Fruit fly (Drosophila melanogaster): ENCODE data around the gene CG6985.

CG6985 gene

DNA sequence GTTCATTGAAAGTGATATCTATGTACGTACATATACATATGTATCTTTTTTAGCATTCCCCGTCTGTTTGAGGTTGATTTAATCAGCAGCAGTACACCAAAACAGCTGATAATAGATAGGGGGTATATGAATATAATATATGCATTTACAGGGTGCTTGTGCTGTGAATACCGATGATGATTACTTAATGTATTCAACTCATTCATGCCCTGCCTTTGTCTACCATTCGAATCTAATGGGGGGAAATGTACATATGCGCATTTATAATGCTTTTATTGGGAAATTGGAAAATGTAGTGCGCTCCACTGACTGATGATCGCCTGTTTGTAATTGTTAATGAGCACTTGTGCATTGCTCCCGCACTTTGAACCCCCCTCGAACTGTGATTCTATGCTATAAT is 39.2 kb downstream of the CG6985 start (continued):
- peak; percentile 55 for TF ChIP-seq sens (GFP tag)
- 0 out of 4 replicates have a peak, but pooled peaks have one; percentile 41 for TF ChIP-seq chinmo (GFP tag; IDR thresholded peaks at IDR 0.05; ENCODE audit: partially characterized antibody)
- TF ChIP-seq insv (GFP tag; optimal IDR thresholded peaks at IDR 0.05): no peak
- no peak for TF ChIP-seq Scr (GFP tag; IDR thresholded peaks at IDR 0.05; ENCODE audit: partially characterized antibody)
- peak; percentile 12 for TF ChIP-seq Blimp-1 (GFP tag; optimal IDR thresholded peaks at IDR 0.05)
- no peak for TF ChIP-seq lmd (GFP tag; IDR thresholded peaks at IDR 0.05)
- TF ChIP-seq salm (tag; optimal IDR thresholded peaks at IDR 0.05): peak; percentile 18

DNA sequence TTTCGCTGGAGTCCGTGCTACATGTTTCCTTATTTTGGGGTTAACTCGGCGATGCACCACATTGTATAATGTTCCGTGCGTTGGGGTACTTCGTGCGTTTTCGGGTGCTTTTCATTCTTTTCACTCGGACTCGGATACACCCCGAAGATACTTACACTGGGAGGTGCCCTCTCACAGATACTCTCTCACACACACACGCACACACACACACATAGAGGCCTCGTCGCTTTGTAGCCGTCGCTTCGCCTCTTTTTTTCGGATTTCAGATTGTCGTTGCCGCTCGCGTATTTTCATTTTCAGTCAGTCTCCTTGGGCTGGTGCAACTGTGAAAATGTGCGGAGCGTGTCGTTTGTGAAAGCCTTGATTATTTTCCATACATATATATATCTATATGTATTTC is 40.5 kb downstream of the CG6985 start:
- peak; percentile 4 for TF ChIP-seq tin (GFP tag; optimal IDR thresholded peaks at IDR 0.05)
- TF ChIP-seq corto (GFP tag; optimal IDR thresholded peaks at IDR 0.05): peak; percentile 28
- TF ChIP-seq bowl (GFP tag; IDR thresholded peaks at IDR 0.05): peak; percentile 58; the same call in 1 of the 2 replicates
- TF ChIP-seq CG14860 (GFP tag; IDR thresholded peaks at IDR 0.05; ENCODE audit: partially characterized antibody): no peak
- TF ChIP-seq nom (GFP tag; optimal IDR thresholded peaks at IDR 0.05): peak; percentile 49
- no peak for TF ChIP-seq rib (GFP tag; IDR thresholded peaks at IDR 0.05)
- peak; percentile 43 for TF ChIP-seq bigmax (GFP tag; optimal IDR thresholded peaks at IDR 0.05)
- peak; percentile 42; the same call in 1 of the 3 replicates for TF ChIP-seq CG34422 (GFP tag; IDR thresholded peaks at IDR 0.05)
- peak; percentile 49 for TF ChIP-seq CG10147 (GFP tag; optimal IDR thresholded peaks at IDR 0.05)
- 0 out of 3 replicates have a peak, but pooled peaks have one; percentile 46 for TF ChIP-seq ken (GFP tag; IDR thresholded peaks at IDR 0.05)
- TF ChIP-seq ftz-f1 (GFP tag; optimal IDR thresholded peaks at IDR 0.05): peak; percentile 53
- TF ChIP-seq E2f2 (GFP tag; IDR thresholded peaks at IDR 0.05): peak; percentile 33
- peak; percentile 63 for TF ChIP-seq CG32532 (GFP tag; IDR thresholded peaks at IDR 0.05)
- TF ChIP-seq CG12071 (GFP tag; optimal IDR thresholded peaks at IDR 0.05): peak; percentile 27
- peak in 1 of 2 experiments; percentile 3 for TF ChIP-seq Hr78 (GFP tag; optimal IDR thresholded peaks at IDR 0.05)
- TF ChIP-seq so (GFP tag; IDR thresholded peaks at IDR 0.05): peak; percentile 78; the same call in 2 of the 3 replicates
- TF ChIP-seq Hmr (GFP tag; optimal IDR thresholded peaks at IDR 0.05): peak; percentile 20
- TF ChIP-seq Drgx (GFP tag; IDR thresholded peaks at IDR 0.05): peak; percentile 80
- TF ChIP-seq CG3847 (GFP tag; IDR thresholded peaks at IDR 0.05): peak; percentile 29; the same call in 1 of the 2 replicates
- no peak for TF ChIP-seq CG14965 (GFP tag; optimal IDR thresholded peaks at IDR 0.05; ENCODE audit: borderline replicate concordance)
- peak; percentile 29 for TF ChIP-seq Blimp-1 (GFP tag; optimal IDR thresholded peaks at IDR 0.05)
- no peak for TF ChIP-seq CG18476 (GFP tag; optimal IDR thresholded peaks at IDR 0.05)
- no peak for TF ChIP-seq Hey (tag; optimal IDR thresholded peaks at IDR 0.05)
- peak; percentile 60; the same call in 1 of the 2 replicates for TF ChIP-seq NFAT (GFP tag; IDR thresholded peaks at IDR 0.05)
- TF ChIP-seq NfI (GFP tag; optimal IDR thresholded peaks at IDR 0.05): peak; percentile 29
- TF ChIP-seq hkb (optimal IDR thresholded peaks at IDR 0.05): no peak
- peak; percentile 47; the same call in 1 of the 2 replicates for TF ChIP-seq hkb (GFP tag; IDR thresholded peaks at IDR 0.05)
- TF ChIP-seq gsb (GFP tag; IDR thresholded peaks at IDR 0.05): peak; percentile 48; the same call in 1 of the 2 replicates
- TF ChIP-seq Dad (GFP tag; optimal IDR thresholded peaks at IDR 0.05): no peak
- TF ChIP-seq CG6272 (GFP tag; IDR thresholded peaks at IDR 0.05): no peak
- TF ChIP-seq CG11504 (tag; optimal IDR thresholded peaks at IDR 0.05): peak; percentile 59
- peak; percentile 14 for TF ChIP-seq twi (tag; optimal IDR thresholded peaks at IDR 0.05)
- peak; percentile 9; the same call in 1 of the 2 replicates for TF ChIP-seq CG13287 (GFP tag; IDR thresholded peaks at IDR 0.05; ENCODE audit: partially characterized antibody)
- peak; percentile 32 for TF ChIP-seq Xrp1 (GFP tag; IDR thresholded peaks at IDR 0.05)
- TF ChIP-seq z (GFP tag; IDR thresholded peaks at IDR 0.05): peak; percentile 46; the same call in 1 of the 3 replicates
- no peak for TF ChIP-seq run (tag; optimal IDR thresholded peaks at IDR 0.05)
- peak; percentile 29 for TF ChIP-seq CG17385 (GFP tag; optimal IDR thresholded peaks at IDR 0.05)
- peak; percentile 11 for TF ChIP-seq CrebB (tag; optimal IDR thresholded peaks at IDR 0.05)
- TF ChIP-seq sens (GFP tag): no peak
- TF ChIP-seq CG17359 (tag; optimal IDR thresholded peaks at IDR 0.05): peak; percentile 2
- peak; percentile 29; the same call in 1 of the 2 replicates for TF ChIP-seq Rfx (GFP tag; IDR thresholded peaks at IDR 0.05)
- TF ChIP-seq cg (GFP tag; optimal IDR thresholded peaks at IDR 0.05): peak; percentile 85
